Worm (Caenorhabditis elegans) whole organism, L4/young adult: ENCODE measurements around the gene pap-1.

Source experiments
- W03F9.2 ChIP-seq: fragments of 150-350 bp; optimal IDR thresholded peaks from 2 replicates; lab custom pipeline; 2014; ENCODE audit warnings: missing biosample characterization, missing genetic modification characterization
- dao-5 ChIP-seq: sonication (generic microtip); optimal IDR thresholded peaks from 2 replicates; lab custom pipeline; 2016; ENCODE audit warnings: missing genotype, missing genetic modification characterization, moderate library complexity, missing compliant biosample characterization

ce11 chrV:10425098-10425497 is 16.7 kb upstream of the pap-1 start, which contains the start of gene col-12:
- TF ChIP-seq dao-5 (tag; lab: Kevin White, UChicago) (no peak), W03F9.2 (tag; lab: Kevin White, UChicago) (no peak)
